Worm (Caenorhabditis elegans) whole organism, L2 larva: ENCODE data around the gene bcmo-1.
A peak's percentile ranks its signal among the peaks of the same experiment; 100 is the strongest.

Experiments used
- C34F6.9 ChIP-seq: fragments of 150-350 bp; optimal IDR thresholded peaks from 2 replicates; lab custom pipeline; 2014; ENCODE audit warnings: missing biosample characterization, missing genetic modification characterization
- F13H6.1 ChIP-seq: sonication (generic microtip); optimal IDR thresholded peaks from 2 replicates; lab custom pipeline; 2016; ENCODE audit warnings: missing genetic modification characterization, missing compliant biosample characterization
- Y55F3AM.14 ChIP-seq: fragments of 200-800 bp; sonication (Bioruptor generic); optimal IDR thresholded peaks from 2 replicates; lab custom pipeline; 2018; ENCODE audit warnings: mild to moderate bottlenecking, missing genetic modification characterization, missing compliant biosample characterization
- aly-2 ChIP-seq: fragments of 150-350 bp; optimal IDR thresholded peaks from 2 replicates; lab custom pipeline; 2014; ENCODE audit warnings: missing biosample characterization, missing genetic modification characterization
- ama-1 ChIP-seq: fragments of 150-350 bp; optimal IDR thresholded peaks from 2 replicates; lab custom pipeline; 2018; ENCODE audit warnings: inconsistent platforms
- blmp-1 ChIP-seq: sonication (generic microtip); optimal IDR thresholded peaks from 2 replicates; lab custom pipeline; 2017; ENCODE audit warnings: missing genetic modification characterization, mild to moderate bottlenecking, missing compliant biosample characterization, antibody characterized with exemption, moderate library complexity; ENCODE audit not compliant: insufficient read depth
- ceh-16 ChIP-seq: fragments of 150-350 bp; optimal IDR thresholded peaks from 2 replicates; lab custom pipeline; 2014; ENCODE audit warnings: missing biosample characterization, missing genetic modification characterization
- crh-2 ChIP-seq: sonication (generic microtip); optimal IDR thresholded peaks from 2 replicates; lab custom pipeline; 2017; ENCODE audit warnings: missing biosample characterization, missing genetic modification characterization
- egl-27 ChIP-seq: sonication (generic microtip); optimal IDR thresholded peaks from 3 replicates; lab custom pipeline; 2017; ENCODE audit warnings: missing biosample characterization, missing genetic modification reagents, missing genetic modification characterization
- elt-1 ChIP-seq: fragments of 150-350 bp; optimal IDR thresholded peaks from 2 replicates; lab custom pipeline; 2014; ENCODE audit warnings: missing biosample characterization, missing genetic modification characterization
- elt-3 ChIP-seq: sonication (generic microtip); optimal IDR thresholded peaks from 2 replicates; lab custom pipeline; 2017; ENCODE audit warnings: missing biosample characterization, missing genetic modification characterization
- fos-1 ChIP-seq: fragments of 150-350 bp; optimal IDR thresholded peaks from 2 replicates; lab custom pipeline; 2014; ENCODE audit warnings: missing biosample characterization, missing genetic modification characterization
- gmeb-1 ChIP-seq: fragments of 150-350 bp; optimal IDR thresholded peaks from 2 replicates; lab custom pipeline; 2014; ENCODE audit warnings: missing biosample characterization, missing genetic modification characterization
- lin-11 ChIP-seq: fragments of 150-350 bp; sonication (generic microtip); optimal IDR thresholded peaks from 2 replicates; lab custom pipeline; 2014; ENCODE audit warnings: missing biosample characterization, missing genetic modification characterization, inconsistent platforms, mixed read lengths
- lin-13 ChIP-seq: fragments of 150-350 bp; optimal IDR thresholded peaks from 2 replicates; lab custom pipeline; 2014; ENCODE audit warnings: missing biosample characterization, missing genetic modification reagents, missing genetic modification characterization
- lin-39 ChIP-seq: fragments of 150-350 bp; optimal IDR thresholded peaks from 2 replicates; lab custom pipeline; 2014; ENCODE audit warnings: missing biosample characterization, missing genetic modification reagents, missing genetic modification characterization
- lsy-2 ChIP-seq, 2 experiments: fragments of 150-350 bp in 1 of 2; sonication (generic microtip) in 1 of 2; optimal IDR thresholded peaks; 2 replicates each; lab custom pipeline; 2014 to 2017; ENCODE audit warnings: missing biosample characterization in 2 of 2, missing genetic modification characterization in 2 of 2
- mbf-1 ChIP-seq: sonication (generic microtip); optimal IDR thresholded peaks from 2 replicates; lab custom pipeline; 2017; ENCODE audit warnings: missing biosample characterization, missing genetic modification characterization
- mdl-1 ChIP-seq, 2 experiments: fragments of 150-350 bp in 1 of 2; sonication (generic microtip) in 1 of 2; optimal IDR thresholded peaks; 2 replicates each; lab custom pipeline; 2017; ENCODE audit warnings: missing biosample characterization in 2 of 2, missing genetic modification characterization in 2 of 2
- nhr-10 ChIP-seq: sonication (generic microtip); optimal IDR thresholded peaks from 2 replicates; lab custom pipeline; 2017; ENCODE audit warnings: missing biosample characterization, missing genetic modification characterization
- nhr-11 ChIP-seq: fragments of 150-350 bp; optimal IDR thresholded peaks from 2 replicates; lab custom pipeline; 2014; ENCODE audit warnings: missing biosample characterization, missing genetic modification characterization
- nhr-12 ChIP-seq: fragments of 150-350 bp; optimal IDR thresholded peaks from 2 replicates; lab custom pipeline; 2014; ENCODE audit warnings: missing biosample characterization, missing genetic modification characterization
- nhr-129 ChIP-seq: fragments of 150-350 bp; optimal IDR thresholded peaks from 2 replicates; lab custom pipeline; 2014; ENCODE audit warnings: missing biosample characterization, missing genetic modification characterization
- nhr-21 ChIP-seq: fragments of 150-350 bp; optimal IDR thresholded peaks from 2 replicates; lab custom pipeline; 2014; ENCODE audit warnings: missing biosample characterization, missing genetic modification characterization
- nhr-23 ChIP-seq: fragments of 150-350 bp; optimal IDR thresholded peaks from 2 replicates; lab custom pipeline; 2014; ENCODE audit warnings: missing biosample characterization, missing genetic modification reagents, missing genetic modification characterization
- nhr-237 ChIP-seq: fragments of 150-350 bp; optimal IDR thresholded peaks from 2 replicates; lab custom pipeline; 2014; ENCODE audit warnings: missing biosample characterization, missing genetic modification characterization
- nhr-25 ChIP-seq: fragments of 150-350 bp; sonication (generic microtip); optimal IDR thresholded peaks from 3 replicates; lab custom pipeline; 2014; ENCODE audit warnings: missing biosample characterization, missing genetic modification characterization
- nhr-6 ChIP-seq: fragments of 150-350 bp; optimal IDR thresholded peaks from 2 replicates; lab custom pipeline; 2014; ENCODE audit warnings: missing biosample characterization, missing genetic modification characterization
- nhr-77 ChIP-seq: fragments of 150-350 bp; optimal IDR thresholded peaks from 2 replicates; lab custom pipeline; 2014; ENCODE audit warnings: missing biosample characterization, missing genetic modification characterization
- peb-1 ChIP-seq: fragments of 150-350 bp; optimal IDR thresholded peaks from 2 replicates; lab custom pipeline; 2014; ENCODE audit warnings: missing biosample characterization, missing genetic modification characterization
- sem-4 ChIP-seq: fragments of 150-350 bp; optimal IDR thresholded peaks from 2 replicates; lab custom pipeline; 2014; ENCODE audit warnings: missing biosample characterization, missing genetic modification reagents, missing genetic modification characterization
- skn-1 ChIP-seq: sonication (generic microtip); optimal IDR thresholded peaks from 2 replicates; lab custom pipeline; 2017; ENCODE audit warnings: missing biosample characterization, missing genetic modification characterization
- sma-3 ChIP-seq: sonication (generic microtip); optimal IDR thresholded peaks from 2 replicates; lab custom pipeline; 2016; ENCODE audit warnings: missing genetic modification reagents, missing genetic modification characterization, missing compliant biosample characterization
- sma-9 ChIP-seq, 2 experiments: fragments of 150-350 bp in 1 of 2; sonication (generic microtip) in 1 of 2; optimal IDR thresholded peaks; 2 replicates each; lab custom pipeline; 2014 to 2016; ENCODE audit warnings: missing genetic modification characterization in 2 of 2, mild to moderate bottlenecking in 1 of 2, missing biosample characterization in 1 of 2, missing compliant biosample characterization in 1 of 2, missing genetic modification reagents in 1 of 2, moderate library complexity in 1 of 2
- unc-39 ChIP-seq: fragments of 150-350 bp; optimal IDR thresholded peaks from 2 replicates; lab custom pipeline; 2014; ENCODE audit warnings: missing biosample characterization, missing genetic modification characterization
- unc-55 ChIP-seq: fragments of 150-350 bp; sonication (generic microtip); optimal IDR thresholded peaks from 3 replicates; lab custom pipeline; 2014; ENCODE audit warnings: missing biosample characterization, missing genetic modification reagents, missing genetic modification characterization
- zag-1 ChIP-seq: fragments of 150-350 bp; optimal IDR thresholded peaks from 2 replicates; lab custom pipeline; 2014; ENCODE audit warnings: missing biosample characterization, missing genetic modification characterization
- ztf-1 ChIP-seq: fragments of 200-800 bp; sonication (Bioruptor generic); conservative IDR thresholded peaks from 2 replicates; pipeline ENCODE4 v1.3.6; 2022; ENCODE audit warnings: missing genetic modification characterization, missing compliant biosample characterization
- ztf-11 ChIP-seq: sonication (generic microtip); optimal IDR thresholded peaks from 2 replicates; lab custom pipeline; 2017; ENCODE audit warnings: missing biosample characterization, missing genetic modification characterization
- ztf-4 ChIP-seq: fragments of 150-350 bp; optimal IDR thresholded peaks from 2 replicates; lab custom pipeline; 2014; ENCODE audit warnings: missing biosample characterization, missing genetic modification characterization

Gene bcmo-1

DNA sequence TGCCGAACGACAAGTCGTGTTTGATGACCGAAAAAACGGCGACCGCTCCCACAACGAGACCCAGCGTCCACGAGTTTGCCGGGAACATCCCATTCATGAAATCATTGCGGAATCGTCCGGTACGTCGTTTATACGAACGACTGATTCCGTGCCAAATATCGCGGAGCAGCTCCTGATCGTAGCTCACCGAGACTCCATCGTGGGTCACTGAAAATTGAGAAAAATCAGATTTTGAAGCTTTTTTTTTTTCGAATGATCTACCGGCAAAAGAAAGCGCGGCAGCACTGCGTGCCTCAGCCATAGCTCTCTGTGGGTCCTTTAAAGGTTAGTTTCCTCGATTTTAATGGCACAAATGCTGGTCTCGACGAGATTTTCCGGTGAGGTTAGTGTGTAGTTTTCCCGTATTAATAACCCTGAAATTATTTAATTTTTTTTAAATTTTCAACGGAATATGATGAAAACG, 34.4 kb upstream of the bcmo-1 start, which contains the start of gene cpt-1:
cpt-1 (minus strand) TSS at position 413 of the 463 bp plus-strand sequence.
- no peak for TF ChIP-seq lin-39
- TF ChIP-seq F13H6.1 (tag; lab: Kevin White, UChicago) = no peak
- TF ChIP-seq ceh-16 (tag; lab: Kevin White, UChicago) = no peak
- TF ChIP-seq nhr-129 (tag; lab: Kevin White, UChicago) = no peak
- TF ChIP-seq nhr-10 (tag; lab: Kevin White, UChicago) = no peak
- no peak for TF ChIP-seq skn-1 (tag; lab: Kevin White, UChicago)
- TF ChIP-seq unc-39 = no peak
- TF ChIP-seq unc-55 = no peak
- TF ChIP-seq nhr-21 (tag; lab: Kevin White, UChicago) = no peak
- TF ChIP-seq lin-11 (tag; lab: Kevin White, UChicago) = no peak
- no peak for TF ChIP-seq gmeb-1 (tag; lab: Kevin White, UChicago)
- no peak for TF ChIP-seq ztf-11 (tag; lab: Kevin White, UChicago)
- TF ChIP-seq nhr-23 = no peak
- TF ChIP-seq nhr-11 (tag; lab: Kevin White, UChicago) = no peak
- TF ChIP-seq nhr-25 (tag; lab: Kevin White, UChicago) = no peak
- no peak for TF ChIP-seq nhr-6 (tag; lab: Kevin White, UChicago)
- TF ChIP-seq, all 48 proteins: peak for 0

DNA sequence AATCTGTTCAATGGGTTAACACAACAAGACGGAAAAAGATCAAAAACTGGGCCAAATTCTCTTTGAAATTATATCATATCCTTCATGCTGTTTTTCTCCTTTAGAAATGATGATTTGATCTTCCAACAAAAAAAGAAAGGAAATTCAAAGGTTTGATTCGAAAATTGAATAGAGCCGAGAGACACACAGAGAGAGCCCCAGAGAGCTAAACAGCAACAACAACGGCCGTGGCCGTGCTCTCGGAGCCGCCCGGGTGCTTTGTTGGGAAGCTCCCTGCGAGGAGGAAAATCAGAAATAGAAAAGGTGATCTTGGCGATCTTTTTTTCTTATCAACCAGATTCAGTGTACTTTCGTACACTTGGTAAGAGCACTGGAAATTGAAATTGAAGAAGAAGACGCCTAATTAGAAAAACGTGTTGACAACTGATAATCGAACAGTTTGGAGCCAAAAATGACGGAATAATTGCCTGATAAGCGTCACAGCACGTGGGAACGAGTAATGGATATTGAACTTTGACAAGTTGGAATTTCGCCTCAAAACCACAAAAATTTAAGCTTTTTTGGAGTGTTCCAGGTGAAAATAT, 33.2 kb upstream of the bcmo-1 start:
- TF ChIP-seq nhr-25 (tag; lab: Kevin White, UChicago) = no peak
- peak; percentile 50 for TF ChIP-seq sma-9 (GFP tag; optimal IDR thresholded peaks at IDR 0.05; lab: Kevin White, UChicago)
- TF ChIP-seq sma-9 (tag; optimal IDR thresholded peaks at IDR 0.05; lab: Kevin White, UChicago) = no peak
- no peak for TF ChIP-seq skn-1 (tag; lab: Kevin White, UChicago)
- TF ChIP-seq unc-39 = no peak
- TF ChIP-seq ama-1 (lab: Kevin White, UChicago) = peak; percentile 36
- peak; percentile 25 for TF ChIP-seq lin-13 (GFP tag; lab: Kevin White, UChicago)
- TF ChIP-seq gmeb-1 (tag; lab: Kevin White, UChicago) = no peak
- peak; percentile 30 for TF ChIP-seq C34F6.9 (tag; lab: Kevin White, UChicago)
- no peak for TF ChIP-seq nhr-21 (tag; lab: Kevin White, UChicago)
- no peak for TF ChIP-seq nhr-237 (tag; lab: Kevin White, UChicago)
- TF ChIP-seq aly-2 (tag; lab: Kevin White, UChicago) = no peak
- TF ChIP-seq Y55F3AM.14 (GFP tag; lab: Kevin White, UChicago) = no peak
- no peak for TF ChIP-seq nhr-11 (tag; lab: Kevin White, UChicago)
- TF ChIP-seq fos-1 (tag; lab: Kevin White, UChicago) = peak; percentile 52
- TF ChIP-seq crh-2 (tag; lab: Kevin White, UChicago) = peak; percentile 61
- peak in 1 of 2 experiments; percentile 26 for TF ChIP-seq lsy-2 (tag; optimal IDR thresholded peaks at IDR 0.05; lab: Kevin White, UChicago)

DNA sequence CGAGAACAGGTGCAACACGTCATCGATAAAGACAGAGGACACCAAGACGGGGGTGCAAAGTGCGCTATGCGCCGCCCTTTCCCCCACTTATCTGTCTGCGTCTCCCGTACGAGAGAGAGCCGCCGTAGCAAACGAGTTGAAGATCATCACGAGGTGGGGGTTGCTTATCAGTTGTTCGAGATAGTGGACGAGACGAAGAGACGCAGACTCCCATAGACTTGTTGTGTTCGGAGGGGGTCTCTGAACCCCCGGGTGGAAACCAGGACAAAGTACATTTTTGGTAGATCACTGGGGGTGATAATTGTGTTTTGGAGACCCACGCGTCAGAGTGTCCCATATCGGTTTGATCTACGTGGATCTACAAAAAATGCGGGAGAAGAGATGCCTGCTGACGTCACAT, 31.7 kb upstream of the bcmo-1 start:
- TF ChIP-seq mbf-1 (no peak), nhr-237 (tag; lab: Kevin White, UChicago) (peak; percentile 2), elt-3 (no peak), lin-13 (GFP tag; lab: Kevin White, UChicago) (peak; percentile 3), ama-1 (lab: Kevin White, UChicago) (no peak), nhr-77 (tag; lab: Kevin White, UChicago) (peak; percentile 41), F13H6.1 (tag; lab: Kevin White, UChicago) (peak; percentile 91), Y55F3AM.14 (GFP tag; lab: Kevin White, UChicago) (peak; percentile 67), nhr-21 (tag; lab: Kevin White, UChicago) (peak; percentile 96), zag-1 (tag; lab: Kevin White, UChicago) (no peak), nhr-10 (tag; lab: Kevin White, UChicago) (no peak), ceh-16 (tag; lab: Kevin White, UChicago) (peak; percentile 57), unc-55 (no peak), aly-2 (tag; lab: Kevin White, UChicago) (no peak), ztf-1 (GFP tag; lab: Robert Waterston, UW) (0 out of 2 replicates have a peak, but pooled peaks have one; percentile 71), sma-9 (GFP tag; optimal IDR thresholded peaks at IDR 0.05; lab: Kevin White, UChicago) (peak; percentile 97), sma-9 (tag; optimal IDR thresholded peaks at IDR 0.05; lab: Kevin White, UChicago) (no peak), peb-1 (tag; lab: Kevin White, UChicago) (no peak), nhr-12 (no peak), lsy-2 (tag; optimal IDR thresholded peaks at IDR 0.05; lab: Kevin White, UChicago) (peak in 1 of 2 experiments; percentile 80), elt-1 (tag; lab: Kevin White, UChicago) (peak; percentile 55), skn-1 (tag; lab: Kevin White, UChicago) (no peak), mdl-1 (tag; optimal IDR thresholded peaks at IDR 0.05; lab: Kevin White, UChicago) (peak; percentile 73 to 80), blmp-1 (peak; percentile 62), sma-3 (peak; percentile 96), ztf-4 (peak; percentile 92), crh-2 (tag; lab: Kevin White, UChicago) (peak; percentile 87), unc-39 (no peak), nhr-25 (tag; lab: Kevin White, UChicago) (peak; percentile 91), nhr-6 (tag; lab: Kevin White, UChicago) (no peak), sem-4 (tag; lab: Kevin White, UChicago) (peak; percentile 43), gmeb-1 (tag; lab: Kevin White, UChicago) (peak; percentile 77), nhr-129 (tag; lab: Kevin White, UChicago) (peak; percentile 80), C34F6.9 (tag; lab: Kevin White, UChicago) (peak; percentile 54), lin-39 (no peak), lin-11 (tag; lab: Kevin White, UChicago) (peak; percentile 15), egl-27 (tag; lab: Kevin White, UChicago) (peak; percentile 79), fos-1 (tag; lab: Kevin White, UChicago) (peak; percentile 53)
